Worm (Caenorhabditis elegans) whole organism, late embryonic: ENCODE measurements around the gene C10G8.3.

Experiments used
- C08G9.2 ChIP-seq: sonication (generic microtip); optimal IDR thresholded peaks from 2 replicates; lab custom pipeline; 2016; ENCODE audit warnings: mild to moderate bottlenecking, missing genetic modification characterization, moderate library complexity, missing compliant biosample characterization
- C38D4.7 ChIP-seq: fragments of 200-800 bp; sonication (Bioruptor generic); optimal IDR thresholded peaks from 2 replicates; lab custom pipeline; 2018; ENCODE audit warnings: mild to moderate bottlenecking, missing genetic modification characterization, moderate library complexity, missing compliant biosample characterization
- F13H6.1 ChIP-seq: sonication (generic microtip); optimal IDR thresholded peaks from 2 replicates; lab custom pipeline; 2016; ENCODE audit warnings: missing genetic modification characterization, missing compliant biosample characterization
- K02D7.2 ChIP-seq: sonication (generic microtip); optimal IDR thresholded peaks from 2 replicates; lab custom pipeline; 2017; ENCODE audit warnings: mild to moderate bottlenecking, missing genetic modification characterization, missing compliant biosample characterization
- T23F11.4 ChIP-seq: fragments of 200-800 bp; sonication (Bioruptor generic); optimal IDR thresholded peaks from 2 replicates; lab custom pipeline; 2018; ENCODE audit warnings: mild to moderate bottlenecking, missing genetic modification characterization, missing compliant biosample characterization
- Y22D7AL.16 ChIP-seq: sonication (generic microtip); optimal IDR thresholded peaks from 2 replicates; lab custom pipeline; 2016; ENCODE audit warnings: missing genetic modification characterization, missing compliant biosample characterization
- ahr-1 ChIP-seq: sonication (generic microtip); optimal IDR thresholded peaks from 2 replicates; lab custom pipeline; 2016; ENCODE audit warnings: missing genetic modification characterization, missing compliant biosample characterization
- ama-1 ChIP-seq: fragments of 150-350 bp; optimal IDR thresholded peaks from 2 replicates; lab custom pipeline; 2014
- ceh-18 ChIP-seq: sonication (generic microtip); optimal IDR thresholded peaks from 2 replicates; lab custom pipeline; 2016; ENCODE audit warnings: missing genetic modification characterization, missing compliant biosample characterization
- ceh-2 ChIP-seq: sonication (generic microtip); optimal IDR thresholded peaks from 2 replicates; lab custom pipeline; 2016; ENCODE audit warnings: missing genotype, missing genetic modification characterization, missing compliant biosample characterization
- ceh-22 ChIP-seq: sonication (generic microtip); optimal IDR thresholded peaks from 2 replicates; lab custom pipeline; 2017; ENCODE audit warnings: missing biosample characterization, missing genetic modification characterization
- ceh-24 ChIP-seq: sonication (generic microtip); optimal IDR thresholded peaks from 2 replicates; lab custom pipeline; 2016; ENCODE audit warnings: mild to moderate bottlenecking, missing genetic modification characterization, missing compliant biosample characterization
- ceh-45 ChIP-seq: fragments of 200-800 bp; sonication (Bioruptor generic); IDR thresholded peaks from 2 replicates; pipeline ENCODE4 v1.3.6; 2022; ENCODE audit warnings: missing genetic modification reagents, missing genetic modification characterization, missing compliant biosample characterization
- ceh-48 ChIP-seq: sonication (generic microtip); optimal IDR thresholded peaks from 2 replicates; lab custom pipeline; 2016; ENCODE audit warnings: missing genetic modification characterization, inconsistent platforms, missing compliant biosample characterization
- ceh-6 ChIP-seq: fragments of 200-800 bp; sonication (Bioruptor generic); optimal IDR thresholded peaks from 2 replicates; lab custom pipeline; 2018; ENCODE audit warnings: mild to moderate bottlenecking, missing genetic modification characterization, missing compliant biosample characterization
- ceh-9 ChIP-seq: sonication (generic microtip); optimal IDR thresholded peaks from 2 replicates; lab custom pipeline; 2016; ENCODE audit warnings: mild to moderate bottlenecking, missing genetic modification characterization, inconsistent platforms, missing compliant biosample characterization
- dve-1 ChIP-seq: sonication (generic microtip); optimal IDR thresholded peaks from 2 replicates; lab custom pipeline; 2017; ENCODE audit warnings: antibody characterized with exemption, mild to moderate bottlenecking, missing genetic modification characterization, missing compliant biosample characterization
- elt-2 ChIP-seq: sonication (generic microtip); optimal IDR thresholded peaks from 2 replicates; lab custom pipeline; 2016; ENCODE audit warnings: missing genetic modification reagents, missing genetic modification characterization, missing compliant biosample characterization
- elt-4 ChIP-seq: sonication (generic microtip); optimal IDR thresholded peaks from 2 replicates; lab custom pipeline; 2016; ENCODE audit warnings: missing genetic modification characterization, missing compliant biosample characterization
- ets-4 ChIP-seq: sonication (generic microtip); optimal IDR thresholded peaks from 2 replicates; lab custom pipeline; 2016; ENCODE audit warnings: missing genetic modification characterization, missing compliant biosample characterization
- fax-1 ChIP-seq: sonication (generic microtip); optimal IDR thresholded peaks from 2 replicates; lab custom pipeline; 2016; ENCODE audit warnings: missing genotype, missing genetic modification characterization, missing compliant biosample characterization
- fkh-10 ChIP-seq: fragments of 150-350 bp; optimal IDR thresholded peaks from 2 replicates; lab custom pipeline; 2014; ENCODE audit warnings: missing biosample characterization, missing genetic modification reagents, missing genetic modification characterization
- fkh-6 ChIP-seq: sonication (generic microtip); optimal IDR thresholded peaks from 2 replicates; lab custom pipeline; 2016; ENCODE audit warnings: missing genetic modification characterization, missing compliant biosample characterization
- gmeb-2 ChIP-seq: sonication (generic microtip); optimal IDR thresholded peaks from 2 replicates; lab custom pipeline; 2016; ENCODE audit warnings: missing genetic modification characterization, inconsistent platforms, missing compliant biosample characterization
- hlh-13 ChIP-seq: fragments of 200-800 bp; sonication (Bioruptor generic); optimal IDR thresholded peaks from 2 replicates; lab custom pipeline; 2018; ENCODE audit warnings: mild to moderate bottlenecking, missing genetic modification characterization, missing compliant biosample characterization
- hlh-30 ChIP-seq: sonication (generic microtip); optimal IDR thresholded peaks from 2 replicates; lab custom pipeline; 2017; ENCODE audit warnings: antibody characterized with exemption, missing genetic modification characterization, missing compliant biosample characterization; ENCODE audit not compliant: insufficient read depth
- hlh-6 ChIP-seq: sonication (generic microtip); optimal IDR thresholded peaks from 2 replicates; lab custom pipeline; 2016; ENCODE audit warnings: missing genotype, missing genetic modification characterization, missing compliant biosample characterization
- hlh-8 ChIP-seq: sonication (generic microtip); optimal IDR thresholded peaks from 2 replicates; lab custom pipeline; 2016; ENCODE audit warnings: missing genotype, missing genetic modification characterization, missing compliant biosample characterization
- lim-6 ChIP-seq: sonication (generic microtip); optimal IDR thresholded peaks from 2 replicates; lab custom pipeline; 2016; ENCODE audit warnings: missing genetic modification characterization, missing compliant biosample characterization
- madf-2 ChIP-seq: sonication (generic microtip); optimal IDR thresholded peaks from 2 replicates; lab custom pipeline; 2017; ENCODE audit warnings: missing genetic modification characterization, missing compliant biosample characterization
- nfya-1 ChIP-seq: sonication (generic microtip); optimal IDR thresholded peaks from 2 replicates; lab custom pipeline; 2017; ENCODE audit warnings: missing genetic modification characterization, mild to moderate bottlenecking, missing compliant biosample characterization, antibody characterized with exemption, moderate library complexity
- nhr-11 ChIP-seq: fragments of 150-350 bp; optimal IDR thresholded peaks from 2 replicates; lab custom pipeline; 2014; ENCODE audit warnings: missing biosample characterization, missing genetic modification characterization
- npax-4 ChIP-seq: sonication (generic microtip); optimal IDR thresholded peaks from 2 replicates; lab custom pipeline; 2016; ENCODE audit warnings: missing genetic modification characterization, missing compliant biosample characterization
- odd-2 ChIP-seq: sonication (generic microtip); optimal IDR thresholded peaks from 2 replicates; lab custom pipeline; 2017; ENCODE audit warnings: antibody characterized with exemption, mild to moderate bottlenecking, missing genetic modification characterization, missing compliant biosample characterization
- pag-3 ChIP-seq: sonication (generic microtip); optimal IDR thresholded peaks from 2 replicates; lab custom pipeline; 2016; ENCODE audit warnings: missing compliant biosample characterization, missing genetic modification characterization, borderline replicate concordance
- pat-9 ChIP-seq: fragments of 200-800 bp; sonication (Bioruptor generic); optimal IDR thresholded peaks from 2 replicates; lab custom pipeline; 2018; ENCODE audit warnings: mild to moderate bottlenecking, missing genetic modification characterization, moderate library complexity, missing compliant biosample characterization
- pax-1 ChIP-seq: fragments of 150-350 bp; optimal IDR thresholded peaks from 2 replicates; lab custom pipeline; 2014; ENCODE audit warnings: missing biosample characterization, missing genetic modification characterization
- pha-2 ChIP-seq: sonication (generic microtip); optimal IDR thresholded peaks from 2 replicates; lab custom pipeline; 2017; ENCODE audit warnings: mild to moderate bottlenecking, missing genetic modification characterization, missing compliant biosample characterization
- pqm-1 ChIP-seq: sonication (generic microtip); optimal IDR thresholded peaks from 2 replicates; lab custom pipeline; 2016; ENCODE audit warnings: missing genetic modification characterization, missing compliant biosample characterization
- pros-1 ChIP-seq: fragments of 150-350 bp; optimal IDR thresholded peaks from 2 replicates; lab custom pipeline; 2014; ENCODE audit warnings: missing biosample characterization, missing genetic modification reagents, missing genetic modification characterization
- ref-2 ChIP-seq: sonication (generic microtip); optimal IDR thresholded peaks from 2 replicates; lab custom pipeline; 2016; ENCODE audit warnings: missing genetic modification characterization, missing compliant biosample characterization
- rnt-1 ChIP-seq: sonication (generic microtip); optimal IDR thresholded peaks from 2 replicates; lab custom pipeline; 2016; ENCODE audit warnings: missing genetic modification characterization, missing compliant biosample characterization
- sdc-2 ChIP-seq: sonication (generic microtip); optimal IDR thresholded peaks from 2 replicates; lab custom pipeline; 2016; ENCODE audit warnings: missing genotype, missing genetic modification characterization, missing compliant biosample characterization
- sox-2 ChIP-seq: fragments of 200-800 bp; sonication (Bioruptor generic); IDR thresholded peaks from 2 replicates; pipeline ENCODE4 v1.3.6; 2022; ENCODE audit warnings: missing genetic modification reagents, missing genetic modification characterization, missing compliant biosample characterization
- sox-4 ChIP-seq: sonication (generic microtip); optimal IDR thresholded peaks from 2 replicates; lab custom pipeline; 2017; ENCODE audit warnings: mild to moderate bottlenecking, missing genetic modification characterization, inconsistent platforms, missing compliant biosample characterization
- syd-9 ChIP-seq: sonication (generic microtip); optimal IDR thresholded peaks from 2 replicates; lab custom pipeline; 2016; ENCODE audit warnings: mild to moderate bottlenecking, missing genetic modification characterization, moderate library complexity, missing compliant biosample characterization
- tbx-2 ChIP-seq: sonication (generic microtip); optimal IDR thresholded peaks from 2 replicates; lab custom pipeline; 2016; ENCODE audit warnings: missing genetic modification characterization, missing compliant biosample characterization
- tbx-7 ChIP-seq: sonication (generic microtip); optimal IDR thresholded peaks from 2 replicates; lab custom pipeline; 2016; ENCODE audit warnings: missing genotype, missing genetic modification characterization, missing compliant biosample characterization
- unc-3 ChIP-seq, 2 experiments: fragments of 200-800 bp in 1 of 2; sonication (Bioruptor generic) in 1 of 2; sonication (generic microtip) in 1 of 2; conservative IDR thresholded peaks in 1 of 2; optimal IDR thresholded peaks in 1 of 2; 2 replicates each; pipeline versions ENCODE4 v1.3.6 to Lab custom; 2016 to 2022; ENCODE audit warnings: missing compliant biosample characterization in 2 of 2, missing genetic modification characterization in 2 of 2, missing genetic modification reagents in 1 of 2
- unc-42 ChIP-seq: sonication (generic microtip); optimal IDR thresholded peaks from 2 replicates; lab custom pipeline; 2016; ENCODE audit warnings: missing genotype, missing genetic modification characterization, missing compliant biosample characterization
- unc-55 ChIP-seq: sonication (generic microtip); optimal IDR thresholded peaks from 2 replicates; lab custom pipeline; 2017; ENCODE audit warnings: missing biosample characterization, missing genetic modification reagents, missing genetic modification characterization
- unc-86 ChIP-seq: sonication (generic microtip); optimal IDR thresholded peaks from 2 replicates; lab custom pipeline; 2016; ENCODE audit warnings: missing genetic modification characterization, missing compliant biosample characterization
- zip-5 ChIP-seq: sonication (generic microtip); optimal IDR thresholded peaks from 2 replicates; lab custom pipeline; 2016; ENCODE audit warnings: missing genetic modification characterization, missing compliant biosample characterization
- ztf-16 ChIP-seq: sonication (generic microtip); optimal IDR thresholded peaks from 2 replicates; lab custom pipeline; 2017; ENCODE audit warnings: missing genetic modification characterization, missing compliant biosample characterization

Gene C10G8.3

DNA sequence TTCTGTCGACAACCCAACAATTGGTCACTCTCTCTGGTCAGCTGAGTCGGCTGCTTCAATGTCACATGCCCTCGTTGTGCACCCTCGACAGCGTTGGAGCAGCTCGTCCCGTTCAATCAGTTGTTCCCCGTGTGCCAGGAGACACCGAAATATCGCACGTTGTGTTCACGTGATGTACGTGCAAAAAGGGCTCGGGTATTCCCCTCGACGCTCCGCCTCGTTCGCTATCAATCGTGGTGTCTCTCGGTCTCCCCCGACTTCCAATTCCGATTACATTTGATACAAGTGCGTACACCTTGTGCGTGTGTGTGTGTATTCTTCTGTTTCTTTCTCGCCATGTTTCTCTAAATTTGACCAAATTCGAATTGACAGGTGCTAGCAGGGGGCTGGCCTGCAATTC lies 41.1 kb upstream of the C10G8.3 start:
- TF ChIP-seq syd-9 (tag; lab: Kevin White, UChicago) (peak; percentile 36), C08G9.2 (tag; lab: Kevin White, UChicago) (no peak), pros-1 (tag; lab: Kevin White, UChicago) (no peak), ceh-18 (tag; lab: Kevin White, UChicago) (peak; percentile 37), npax-4 (tag; lab: Kevin White, UChicago) (no peak), F13H6.1 (peak; percentile 6), hlh-13 (GFP tag; lab: Kevin White, UChicago) (no peak), gmeb-2 (tag; lab: Kevin White, UChicago) (no peak), pha-2 (tag; lab: Kevin White, UChicago) (no peak), Y22D7AL.16 (no peak), madf-2 (tag; lab: Kevin White, UChicago) (no peak), ceh-22 (tag; lab: Kevin White, UChicago) (no peak), lim-6 (tag; lab: Kevin White, UChicago) (no peak), elt-2 (tag; lab: Kevin White, UChicago) (peak; percentile 58), ref-2 (no peak), zip-5 (no peak), ets-4 (no peak), ceh-6 (GFP tag; lab: Kevin White, UChicago) (no peak), ama-1 (no peak), T23F11.4 (no peak), unc-86 (no peak), sox-4 (tag; lab: Kevin White, UChicago) (no peak), pag-3 (tag; lab: Kevin White, UChicago) (no peak), sdc-2 (tag; lab: Kevin White, UChicago) (no peak), pat-9 (peak; percentile 4), hlh-8 (tag; lab: Kevin White, UChicago) (no peak), unc-55 (GFP tag; lab: Kevin White, UChicago) (peak; percentile 64), K02D7.2 (tag; lab: Kevin White, UChicago) (no peak), ahr-1 (tag; lab: Kevin White, UChicago) (no peak), ceh-48 (tag; lab: Kevin White, UChicago) (no peak), hlh-6 (tag; lab: Kevin White, UChicago) (no peak), C38D4.7 (no peak), unc-3 (GFP tag; conservative IDR thresholded peaks at IDR 0.05; lab: Robert Waterston, UW) (no peak), unc-3 (tag; optimal IDR thresholded peaks at IDR 0.05; lab: Kevin White, UChicago) (no peak), ztf-16 (tag; lab: Kevin White, UChicago) (no peak), fkh-6 (tag; lab: Kevin White, UChicago) (no peak), nfya-1 (no peak), unc-42 (tag; lab: Kevin White, UChicago) (no peak), ceh-2 (tag; lab: Kevin White, UChicago) (no peak), dve-1 (no peak), pax-1 (no peak), ceh-9 (tag; lab: Kevin White, UChicago) (no peak), ceh-45 (GFP tag; lab: Robert Waterston, UW) (no peak), sox-2 (GFP tag; lab: Robert Waterston, UW) (no peak), fkh-10 (GFP tag; lab: Kevin White, UChicago) (no peak), hlh-30 (peak; percentile 94), tbx-2 (peak; percentile 56), fax-1 (tag; lab: Kevin White, UChicago) (no peak), elt-4 (tag; lab: Kevin White, UChicago) (no peak), rnt-1 (tag; lab: Kevin White, UChicago) (peak; percentile 75), nhr-11 (no peak), pqm-1 (tag; lab: Kevin White, UChicago) (peak; percentile 53), ceh-24 (tag; lab: Kevin White, UChicago) (no peak), tbx-7 (tag; lab: Kevin White, UChicago) (no peak), odd-2 (tag; lab: Kevin White, UChicago) (no peak)
